Worm (Caenorhabditis elegans) whole organism, L2 larva: ENCODE results near the gene clpf-1.

Experiments used
- dmd-4 ChIP-seq: sonication (generic microtip); optimal IDR thresholded peaks from 2 replicates; lab custom pipeline; 2017; ENCODE audit warnings: missing biosample characterization, missing genetic modification characterization
- elt-1 ChIP-seq: fragments of 150-350 bp; optimal IDR thresholded peaks from 2 replicates; lab custom pipeline; 2014; ENCODE audit warnings: missing biosample characterization, missing genetic modification characterization
- nhr-23 ChIP-seq: fragments of 150-350 bp; optimal IDR thresholded peaks from 2 replicates; lab custom pipeline; 2014; ENCODE audit warnings: missing biosample characterization, missing genetic modification reagents, missing genetic modification characterization

ce11 chrIII:3382465-3382864, 15.1 kb upstream of the clpf-1 start:
- TF ChIP-seq elt-1 (no peak), dmd-4 (no peak), nhr-23 (tag; lab: Kevin White, UChicago) (no peak)
